Worm (Caenorhabditis elegans) whole organism, L2 larva: ENCODE results near the gene T28A8.8.
A peak's percentile ranks its signal among the peaks of the same experiment; 100 is the strongest.

ENCODE experiments used
- C34F6.9 ChIP-seq: fragments of 150-350 bp; optimal IDR thresholded peaks from 2 replicates; lab custom pipeline; 2014; ENCODE audit warnings: missing biosample characterization, missing genetic modification characterization
- F13H6.1 ChIP-seq: sonication (generic microtip); optimal IDR thresholded peaks from 2 replicates; lab custom pipeline; 2016; ENCODE audit warnings: missing genetic modification characterization, missing compliant biosample characterization
- R02D3.7 ChIP-seq: fragments of 150-350 bp; optimal IDR thresholded peaks from 2 replicates; lab custom pipeline; 2014; ENCODE audit warnings: missing biosample characterization, missing genetic modification characterization
- Y55F3AM.14 ChIP-seq: fragments of 200-800 bp; sonication (Bioruptor generic); optimal IDR thresholded peaks from 2 replicates; lab custom pipeline; 2018; ENCODE audit warnings: mild to moderate bottlenecking, missing genetic modification characterization, missing compliant biosample characterization
- ZK546.5 ChIP-seq: sonication (generic microtip); optimal IDR thresholded peaks from 2 replicates; lab custom pipeline; 2017; ENCODE audit warnings: missing biosample characterization, missing genetic modification characterization
- alr-1 ChIP-seq: fragments of 150-350 bp; optimal IDR thresholded peaks from 2 replicates; lab custom pipeline; 2014; ENCODE audit warnings: missing biosample characterization, missing genetic modification characterization
- aly-2 ChIP-seq: fragments of 150-350 bp; optimal IDR thresholded peaks from 2 replicates; lab custom pipeline; 2014; ENCODE audit warnings: missing biosample characterization, missing genetic modification characterization
- blmp-1 ChIP-seq: sonication (generic microtip); optimal IDR thresholded peaks from 2 replicates; lab custom pipeline; 2017; ENCODE audit warnings: missing genetic modification characterization, mild to moderate bottlenecking, missing compliant biosample characterization, antibody characterized with exemption, moderate library complexity; ENCODE audit not compliant: insufficient read depth
- ceh-16 ChIP-seq: fragments of 150-350 bp; optimal IDR thresholded peaks from 2 replicates; lab custom pipeline; 2014; ENCODE audit warnings: missing biosample characterization, missing genetic modification characterization
- ceh-82 ChIP-seq: fragments of 150-350 bp; optimal IDR thresholded peaks from 2 replicates; lab custom pipeline; 2014; ENCODE audit warnings: missing biosample characterization, missing genetic modification characterization
- crh-2 ChIP-seq: sonication (generic microtip); optimal IDR thresholded peaks from 2 replicates; lab custom pipeline; 2017; ENCODE audit warnings: missing biosample characterization, missing genetic modification characterization
- dmd-4 ChIP-seq: sonication (generic microtip); optimal IDR thresholded peaks from 2 replicates; lab custom pipeline; 2017; ENCODE audit warnings: missing biosample characterization, missing genetic modification characterization
- egl-27 ChIP-seq: sonication (generic microtip); optimal IDR thresholded peaks from 3 replicates; lab custom pipeline; 2017; ENCODE audit warnings: missing biosample characterization, missing genetic modification reagents, missing genetic modification characterization
- elt-1 ChIP-seq: fragments of 150-350 bp; optimal IDR thresholded peaks from 2 replicates; lab custom pipeline; 2014; ENCODE audit warnings: missing biosample characterization, missing genetic modification characterization
- elt-3 ChIP-seq: sonication (generic microtip); optimal IDR thresholded peaks from 2 replicates; lab custom pipeline; 2017; ENCODE audit warnings: missing biosample characterization, missing genetic modification characterization
- fos-1 ChIP-seq: fragments of 150-350 bp; optimal IDR thresholded peaks from 2 replicates; lab custom pipeline; 2014; ENCODE audit warnings: missing biosample characterization, missing genetic modification characterization
- gmeb-1 ChIP-seq: fragments of 150-350 bp; optimal IDR thresholded peaks from 2 replicates; lab custom pipeline; 2014; ENCODE audit warnings: missing biosample characterization, missing genetic modification characterization
- lin-13 ChIP-seq: fragments of 150-350 bp; optimal IDR thresholded peaks from 2 replicates; lab custom pipeline; 2014; ENCODE audit warnings: missing biosample characterization, missing genetic modification reagents, missing genetic modification characterization
- lin-39 ChIP-seq: fragments of 150-350 bp; optimal IDR thresholded peaks from 2 replicates; lab custom pipeline; 2014; ENCODE audit warnings: missing biosample characterization, missing genetic modification reagents, missing genetic modification characterization
- lsy-2 ChIP-seq, 2 experiments: fragments of 150-350 bp in 1 of 2; sonication (generic microtip) in 1 of 2; optimal IDR thresholded peaks; 2 replicates each; lab custom pipeline; 2014 to 2017; ENCODE audit warnings: missing biosample characterization in 2 of 2, missing genetic modification characterization in 2 of 2
- mab-5 ChIP-seq: fragments of 150-350 bp; optimal IDR thresholded peaks from 2 replicates; lab custom pipeline; 2014; ENCODE audit warnings: missing biosample characterization, missing genetic modification characterization
- mbf-1 ChIP-seq: sonication (generic microtip); optimal IDR thresholded peaks from 2 replicates; lab custom pipeline; 2017; ENCODE audit warnings: missing biosample characterization, missing genetic modification characterization
- mdl-1 ChIP-seq, 2 experiments: fragments of 150-350 bp in 1 of 2; sonication (generic microtip) in 1 of 2; optimal IDR thresholded peaks; 2 replicates each; lab custom pipeline; 2017; ENCODE audit warnings: missing biosample characterization in 2 of 2, missing genetic modification characterization in 2 of 2
- nhr-10 ChIP-seq: sonication (generic microtip); optimal IDR thresholded peaks from 2 replicates; lab custom pipeline; 2017; ENCODE audit warnings: missing biosample characterization, missing genetic modification characterization
- nhr-11 ChIP-seq: fragments of 150-350 bp; optimal IDR thresholded peaks from 2 replicates; lab custom pipeline; 2014; ENCODE audit warnings: missing biosample characterization, missing genetic modification characterization
- nhr-12 ChIP-seq: fragments of 150-350 bp; optimal IDR thresholded peaks from 2 replicates; lab custom pipeline; 2014; ENCODE audit warnings: missing biosample characterization, missing genetic modification characterization
- nhr-129 ChIP-seq: fragments of 150-350 bp; optimal IDR thresholded peaks from 2 replicates; lab custom pipeline; 2014; ENCODE audit warnings: missing biosample characterization, missing genetic modification characterization
- nhr-21 ChIP-seq: fragments of 150-350 bp; optimal IDR thresholded peaks from 2 replicates; lab custom pipeline; 2014; ENCODE audit warnings: missing biosample characterization, missing genetic modification characterization
- nhr-23 ChIP-seq: fragments of 150-350 bp; optimal IDR thresholded peaks from 2 replicates; lab custom pipeline; 2014; ENCODE audit warnings: missing biosample characterization, missing genetic modification reagents, missing genetic modification characterization
- nhr-237 ChIP-seq: fragments of 150-350 bp; optimal IDR thresholded peaks from 2 replicates; lab custom pipeline; 2014; ENCODE audit warnings: missing biosample characterization, missing genetic modification characterization
- nhr-25 ChIP-seq: fragments of 150-350 bp; sonication (generic microtip); optimal IDR thresholded peaks from 3 replicates; lab custom pipeline; 2014; ENCODE audit warnings: missing biosample characterization, missing genetic modification characterization
- nhr-6 ChIP-seq: fragments of 150-350 bp; optimal IDR thresholded peaks from 2 replicates; lab custom pipeline; 2014; ENCODE audit warnings: missing biosample characterization, missing genetic modification characterization
- nhr-77 ChIP-seq: fragments of 150-350 bp; optimal IDR thresholded peaks from 2 replicates; lab custom pipeline; 2014; ENCODE audit warnings: missing biosample characterization, missing genetic modification characterization
- peb-1 ChIP-seq: fragments of 150-350 bp; optimal IDR thresholded peaks from 2 replicates; lab custom pipeline; 2014; ENCODE audit warnings: missing biosample characterization, missing genetic modification characterization
- sem-4 ChIP-seq: fragments of 150-350 bp; optimal IDR thresholded peaks from 2 replicates; lab custom pipeline; 2014; ENCODE audit warnings: missing biosample characterization, missing genetic modification reagents, missing genetic modification characterization
- skn-1 ChIP-seq: sonication (generic microtip); optimal IDR thresholded peaks from 2 replicates; lab custom pipeline; 2017; ENCODE audit warnings: missing biosample characterization, missing genetic modification characterization
- sma-3 ChIP-seq: sonication (generic microtip); optimal IDR thresholded peaks from 2 replicates; lab custom pipeline; 2016; ENCODE audit warnings: missing genetic modification reagents, missing genetic modification characterization, missing compliant biosample characterization
- sma-9 ChIP-seq, 2 experiments: fragments of 150-350 bp in 1 of 2; sonication (generic microtip) in 1 of 2; optimal IDR thresholded peaks; 2 replicates each; lab custom pipeline; 2014 to 2016; ENCODE audit warnings: missing genetic modification characterization in 2 of 2, mild to moderate bottlenecking in 1 of 2, missing biosample characterization in 1 of 2, missing compliant biosample characterization in 1 of 2, missing genetic modification reagents in 1 of 2, moderate library complexity in 1 of 2
- unc-39 ChIP-seq: fragments of 150-350 bp; optimal IDR thresholded peaks from 2 replicates; lab custom pipeline; 2014; ENCODE audit warnings: missing biosample characterization, missing genetic modification characterization
- unc-55 ChIP-seq: fragments of 150-350 bp; sonication (generic microtip); optimal IDR thresholded peaks from 3 replicates; lab custom pipeline; 2014; ENCODE audit warnings: missing biosample characterization, missing genetic modification reagents, missing genetic modification characterization
- unc-62 ChIP-seq: fragments of 150-350 bp; optimal IDR thresholded peaks from 2 replicates; lab custom pipeline; 2014; ENCODE audit warnings: missing biosample characterization, missing genetic modification reagents, missing genetic modification characterization
- zag-1 ChIP-seq: fragments of 150-350 bp; optimal IDR thresholded peaks from 2 replicates; lab custom pipeline; 2014; ENCODE audit warnings: missing biosample characterization, missing genetic modification characterization
- ztf-1 ChIP-seq: fragments of 200-800 bp; sonication (Bioruptor generic); conservative IDR thresholded peaks from 2 replicates; pipeline ENCODE4 v1.3.6; 2022; ENCODE audit warnings: missing genetic modification characterization, missing compliant biosample characterization
- ztf-11 ChIP-seq: sonication (generic microtip); optimal IDR thresholded peaks from 2 replicates; lab custom pipeline; 2017; ENCODE audit warnings: missing biosample characterization, missing genetic modification characterization
- ztf-4 ChIP-seq: fragments of 150-350 bp; optimal IDR thresholded peaks from 2 replicates; lab custom pipeline; 2014; ENCODE audit warnings: missing biosample characterization, missing genetic modification characterization

The T28A8.8 gene

ce11 chrIII:13461535-13461934 lies 41.1 kb upstream of the T28A8.8 start:
- TF ChIP-seq lin-13 (GFP tag; lab: Kevin White, UChicago) (no peak), mab-5 (tag; lab: Kevin White, UChicago) (no peak), nhr-11 (no peak)

ce11 chrIII:13462138-13462634 lies 40.4 kb upstream of the T28A8.8 start, which contains the start of the genes abcf-2 and T27E9.2:
Gene abcf-2, minus strand, starts transcription at chrIII:13462238.
Gene T27E9.2, minus strand, starts transcription at chrIII:13462584.
- TF ChIP-seq mab-5 (tag; lab: Kevin White, UChicago), result no peak
- TF ChIP-seq nhr-11, result no peak
- TF ChIP-seq nhr-25 (tag; lab: Kevin White, UChicago), result no peak
- TF ChIP-seq aly-2 (tag; lab: Kevin White, UChicago), result no peak
- TF ChIP-seq C34F6.9 (tag; lab: Kevin White, UChicago), result no peak
- no peak for TF ChIP-seq nhr-12 (tag; lab: Kevin White, UChicago)
- TF ChIP-seq nhr-10, result no peak
- TF ChIP-seq fos-1 (tag; lab: Kevin White, UChicago), result no peak
- no peak for TF ChIP-seq blmp-1 (tag; lab: Kevin White, UChicago)
- TF ChIP-seq unc-62 (GFP tag; lab: Kevin White, UChicago), result no peak
- TF ChIP-seq ZK546.5 (tag; lab: Kevin White, UChicago), result no peak
- TF ChIP-seq lin-39, result no peak
- TF ChIP-seq crh-2, result no peak
- no peak for TF ChIP-seq gmeb-1
- no peak for TF ChIP-seq nhr-77 (tag; lab: Kevin White, UChicago)
- TF ChIP-seq, all 48 proteins: peak for 0

ce11 chrIII:13462965-13463783 lies 39.4 kb upstream of the T28A8.8 start, which contains the start of gene ant-1.1:
Gene ant-1.1, plus strand, starts transcription at chrIII:13463163.
- TF ChIP-seq lin-13 (GFP tag; lab: Kevin White, UChicago) (peak; percentile 96), sma-9 (GFP tag; optimal IDR thresholded peaks at IDR 0.05; lab: Kevin White, UChicago) (peak; percentile 91), sma-9 (tag; optimal IDR thresholded peaks at IDR 0.05; lab: Kevin White, UChicago) (no peak), nhr-21 (tag; lab: Kevin White, UChicago) (peak; percentile 93), mbf-1 (no peak), peb-1 (no peak), nhr-237 (tag; lab: Kevin White, UChicago) (peak; percentile 46), alr-1 (tag; lab: Kevin White, UChicago) (no peak), unc-55 (GFP tag; lab: Kevin White, UChicago) (peak; percentile 97), nhr-129 (tag; lab: Kevin White, UChicago) (peak; percentile 91), elt-1 (no peak), elt-3 (tag; lab: Kevin White, UChicago) (no peak), ZK546.5 (tag; lab: Kevin White, UChicago) (peak; percentile 99), nhr-11 (no peak), aly-2 (tag; lab: Kevin White, UChicago) (no peak), nhr-77 (tag; lab: Kevin White, UChicago) (peak; percentile 36), skn-1 (tag; lab: Kevin White, UChicago) (no peak), nhr-6 (tag; lab: Kevin White, UChicago) (peak; percentile 81), zag-1 (tag; lab: Kevin White, UChicago) (peak; percentile 85), lin-39 (no peak), sma-3 (GFP tag; lab: Kevin White, UChicago) (peak; percentile 98), ceh-16 (peak; percentile 95), ztf-1 (no peak), sem-4 (tag; lab: Kevin White, UChicago) (peak; percentile 90), unc-62 (GFP tag; lab: Kevin White, UChicago) (peak; percentile 66), R02D3.7 (tag; lab: Kevin White, UChicago) (no peak), C34F6.9 (tag; lab: Kevin White, UChicago) (peak; percentile 89), fos-1 (tag; lab: Kevin White, UChicago) (peak; percentile 52), mab-5 (tag; lab: Kevin White, UChicago) (peak; percentile 93), egl-27 (peak; percentile 62), F13H6.1 (peak; percentile 92), ceh-82 (tag; lab: Kevin White, UChicago) (peak; percentile 88), nhr-25 (tag; lab: Kevin White, UChicago) (peak; percentile 95), dmd-4 (no peak), unc-39 (tag; lab: Kevin White, UChicago) (no peak), ztf-11 (no peak), ztf-4 (peak; percentile 90), gmeb-1 (peak; percentile 97), lsy-2 (tag; optimal IDR thresholded peaks at IDR 0.05; lab: Kevin White, UChicago) (peak; percentile 99), nhr-23 (tag; lab: Kevin White, UChicago) (no peak), crh-2 (peak; percentile 94), mdl-1 (tag; optimal IDR thresholded peaks at IDR 0.05; lab: Kevin White, UChicago) (peak in 1 of 2 experiments; percentile 30), Y55F3AM.14 (peak; percentile 86), nhr-12 (tag; lab: Kevin White, UChicago) (no peak), nhr-10 (peak; percentile 44)
